Worm (Caenorhabditis elegans): ENCODE results near the gene fezf-1.

DNA sequence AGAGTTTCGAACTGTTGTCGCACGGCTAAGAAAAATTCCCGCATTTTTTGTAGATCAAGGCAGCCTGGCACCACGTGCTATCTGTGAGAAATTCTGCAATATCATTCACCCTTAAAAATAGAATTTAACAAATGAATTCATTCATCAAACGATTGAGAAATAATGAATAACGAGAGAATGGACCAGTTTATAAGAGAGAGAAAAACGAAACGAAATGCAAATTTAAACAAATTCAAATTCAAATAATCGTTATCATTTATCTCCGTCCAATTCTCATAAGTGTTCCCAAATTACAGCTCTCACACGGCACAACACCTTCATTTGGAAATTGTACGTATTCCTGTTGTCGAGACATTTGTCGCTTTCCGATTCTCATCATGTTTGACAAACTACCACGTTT, 39.2 kb downstream of the fezf-1 start, which contains the start of gene seld-1:
- no peak for TF ChIP-seq ztf-11 (tag; optimal IDR thresholded peaks at IDR 0.05)
- TF ChIP-seq nhr-12 (tag; optimal IDR thresholded peaks at IDR 0.05), result no peak
- no peak for TF ChIP-seq Y116A8C.19 (tag; optimal IDR thresholded peaks at IDR 0.05; ENCODE audit: borderline replicate concordance)
- TF ChIP-seq nhr-77 (tag; optimal IDR thresholded peaks at IDR 0.05), result no peak
- TF ChIP-seq rnt-1 (tag; optimal IDR thresholded peaks at IDR 0.05), result no peak
- no peak for TF ChIP-seq aly-2 (tag; optimal IDR thresholded peaks at IDR 0.05)
- no peak for TF ChIP-seq nhr-71 (tag; optimal IDR thresholded peaks at IDR 0.05)
- TF ChIP-seq ztf-4 (tag; optimal IDR thresholded peaks at IDR 0.05), result no peak
- TF ChIP-seq elt-3 (tag; optimal IDR thresholded peaks at IDR 0.05), result no peak
- no peak for TF ChIP-seq lin-35 (GFP tag; optimal IDR thresholded peaks at IDR 0.05)
- no peak for TF ChIP-seq egl-27 (tag; optimal IDR thresholded peaks at IDR 0.05)
- TF ChIP-seq alr-1 (tag; optimal IDR thresholded peaks at IDR 0.05; ENCODE audit: borderline replicate concordance), result no peak
- TF ChIP-seq swsn-7 (tag; optimal IDR thresholded peaks at IDR 0.05), result no peak

All from whole organism, L1 larva.